Fruit fly (Drosophila melanogaster) whole organism, embryonic: ENCODE measurements around the gene p-cup.

Experiments used
- Abd-B ChIP-seq: fragments of 200-800 bp; sonication (Bioruptor generic); optimal IDR thresholded peaks from 2 replicates; lab custom pipeline; 2018; ENCODE audit warnings: missing biosample characterization, mild to moderate bottlenecking, missing genetic modification characterization, moderate library complexity
- Bteb2 ChIP-seq: fragments of 200-800 bp; sonication (Bioruptor generic); optimal IDR thresholded peaks from 2 replicates; lab custom pipeline; 2016; ENCODE audit warnings: missing biosample characterization, missing genetic modification characterization
- CG10209 ChIP-seq: fragments of 200-800 bp; sonication (Bioruptor generic); optimal IDR thresholded peaks from 3 replicates; lab custom pipeline; 2017; ENCODE audit warnings: missing biosample characterization, mild to moderate bottlenecking, missing genetic modification characterization, missing genetic modification reagents
- CG10565 ChIP-seq: fragments of 200-800 bp; sonication (Bioruptor generic); optimal IDR thresholded peaks from 3 replicates; lab custom pipeline; 2016; ENCODE audit warnings: missing biosample characterization, mild to moderate bottlenecking, missing genetic modification characterization
- CG10959 ChIP-seq: fragments of 200-800 bp; sonication (Bioruptor generic); IDR thresholded peaks from 2 replicates; pipeline ENCODE4 v1.3.6; 2022; ENCODE audit warnings: missing biosample characterization, missing genetic modification characterization
- CG11695 ChIP-seq: fragments of 200-800 bp; sonication (Bioruptor generic); IDR thresholded peaks from 3 replicates; pipeline ENCODE4 v1.3.6; 2022; ENCODE audit warnings: missing biosample characterization, missing genetic modification characterization
- CG12236 ChIP-seq: fragments of 200-800 bp; sonication (Bioruptor generic); optimal IDR thresholded peaks from 2 replicates; lab custom pipeline; 2016; ENCODE audit warnings: missing biosample characterization, missing genetic modification characterization
- CG1603 ChIP-seq: fragments of 200-800 bp; sonication (Bioruptor generic); optimal IDR thresholded peaks from 2 replicates; lab custom pipeline; 2019; ENCODE audit warnings: missing biosample characterization, mild to moderate bottlenecking, missing genetic modification characterization, moderate library complexity
- CG1647 ChIP-seq: fragments of 200-800 bp; sonication (Bioruptor generic); optimal IDR thresholded peaks from 3 replicates; lab custom pipeline; 2016; ENCODE audit warnings: missing biosample characterization, missing genetic modification characterization
- CG16815 ChIP-seq: fragments of 200-800 bp; sonication (Bioruptor generic); optimal IDR thresholded peaks from 3 replicates; lab custom pipeline; 2017; ENCODE audit warnings: missing biosample characterization, mild to moderate bottlenecking, missing genetic modification characterization
- CG17359 ChIP-seq: fragments of 200-800 bp; sonication (Bioruptor generic); optimal IDR thresholded peaks from 3 replicates; lab custom pipeline; 2018; ENCODE audit warnings: missing biosample characterization, mild to moderate bottlenecking, missing genetic modification characterization, moderate library complexity
- CG2712 ChIP-seq: fragments of 200-800 bp; optimal IDR thresholded peaks from 3 replicates; lab custom pipeline; 2019; ENCODE audit warnings: missing biosample characterization, mild to moderate bottlenecking, missing genetic modification characterization, moderate library complexity
- CG31441 ChIP-seq: fragments of 200-800 bp; sonication (Bioruptor generic); IDR thresholded peaks from 2 replicates; pipeline ENCODE4 v1.3.6; 2022; ENCODE audit warnings: missing biosample characterization, missing genetic modification characterization
- CG32532 ChIP-seq: fragments of 200-800 bp; sonication (Bioruptor generic); IDR thresholded peaks from 2 replicates; pipeline ENCODE4 v1.3.6; 2022; ENCODE audit warnings: missing biosample characterization, missing genetic modification characterization
- CG34224 ChIP-seq: fragments of 200-800 bp; sonication (Bioruptor generic); IDR thresholded peaks from 3 replicates; pipeline ENCODE4 v1.3.6; 2022; ENCODE audit warnings: missing biosample characterization, missing genetic modification characterization; ENCODE audit not compliant: partially characterized antibody
- CG34422 ChIP-seq: fragments of 200-800 bp; sonication (Bioruptor generic); IDR thresholded peaks from 3 replicates; pipeline ENCODE4 v1.3.6; 2022; ENCODE audit warnings: missing biosample characterization, missing genetic modification characterization
- CG6254 ChIP-seq: fragments of 200-800 bp; sonication (Bioruptor generic); optimal IDR thresholded peaks from 3 replicates; lab custom pipeline; 2017; ENCODE audit warnings: mild to moderate bottlenecking, missing biosample characterization, missing genetic modification reagents, missing genetic modification characterization
- CG6791 ChIP-seq: fragments of 200-800 bp; sonication (Bioruptor generic); IDR thresholded peaks from 3 replicates; pipeline ENCODE4 v1.3.6; 2022; ENCODE audit warnings: missing biosample characterization, missing genetic modification characterization; ENCODE audit not compliant: partially characterized antibody
- CG6854 ChIP-seq: fragments of 200-800 bp; sonication (Bioruptor generic); optimal IDR thresholded peaks from 3 replicates; lab custom pipeline; 2017; ENCODE audit warnings: missing biosample characterization, mild to moderate bottlenecking, missing genetic modification characterization
- CG7372 ChIP-seq: fragments of 200-800 bp; sonication (Bioruptor generic); IDR thresholded peaks from 2 replicates; pipeline ENCODE4 v1.3.6; 2022; ENCODE audit warnings: missing biosample characterization, missing genetic modification characterization
- CG7839 ChIP-seq: fragments of 200-800 bp; sonication (Bioruptor generic); optimal IDR thresholded peaks from 3 replicates; lab custom pipeline; 2018; ENCODE audit warnings: missing biosample characterization, mild to moderate bottlenecking, missing genetic modification characterization, moderate library complexity
- CG8388 ChIP-seq: fragments of 200-800 bp; sonication (Bioruptor generic); optimal IDR thresholded peaks from 2 replicates; lab custom pipeline; 2019; ENCODE audit warnings: missing biosample characterization, mild to moderate bottlenecking, missing genetic modification characterization, moderate library complexity
- CG8944 ChIP-seq: fragments of 200-800 bp; sonication (Bioruptor generic); optimal IDR thresholded peaks from 3 replicates; lab custom pipeline; 2016; ENCODE audit warnings: missing biosample characterization, missing genetic modification characterization
- Chrac-16 ChIP-seq: fragments of 200-800 bp; sonication (Bioruptor generic); optimal IDR thresholded peaks from 3 replicates; lab custom pipeline; 2016; ENCODE audit warnings: missing biosample characterization, missing genetic modification characterization
- CkIIα-i1 ChIP-seq: fragments of 200-800 bp; sonication (Bioruptor generic); IDR thresholded peaks from 2 replicates; pipeline ENCODE4 v1.3.6; 2022; ENCODE audit warnings: missing biosample characterization, missing genetic modification characterization
- CoRest ChIP-seq: fragments of 200-800 bp; sonication (Bioruptor generic); optimal IDR thresholded peaks from 3 replicates; lab custom pipeline; 2018; ENCODE audit warnings: missing biosample characterization, mild to moderate bottlenecking, missing genetic modification characterization, moderate library complexity
- Dbx ChIP-seq: fragments of 200-800 bp; sonication (Bioruptor generic); IDR thresholded peaks from 3 replicates; pipeline ENCODE4 v1.3.6; 2022; ENCODE audit warnings: missing biosample characterization, missing genetic modification characterization
- Dll ChIP-seq: fragments of 200-800 bp; sonication (Bioruptor generic); IDR thresholded peaks from 4 replicates; pipeline ENCODE4 v1.3.6; 2022; ENCODE audit warnings: missing biosample characterization, missing genetic modification characterization; ENCODE audit not compliant: partially characterized antibody
- Dp ChIP-seq: fragments of 200-800 bp; sonication (Bioruptor generic); optimal IDR thresholded peaks from 2 replicates; lab custom pipeline; 2018; ENCODE audit warnings: missing biosample characterization, mild to moderate bottlenecking, missing genetic modification characterization, moderate library complexity
- HLH3B ChIP-seq: fragments of 200-800 bp; sonication (Bioruptor generic); IDR thresholded peaks from 2 replicates; pipeline ENCODE4 v1.3.6; 2022; ENCODE audit warnings: missing biosample characterization, missing genetic modification characterization
- HmgZ ChIP-seq: fragments of 200-800 bp; sonication (Bioruptor generic); optimal IDR thresholded peaks from 2 replicates; lab custom pipeline; 2018; ENCODE audit warnings: missing biosample characterization, mild to moderate bottlenecking, missing genetic modification characterization
- Med ChIP-seq: fragments of 200-800 bp; sonication (Bioruptor generic); peaks from one replicate; lab custom pipeline; 2016; ENCODE audit warnings: missing biosample characterization, missing genetic modification characterization, mild to moderate bottlenecking, inconsistent platforms, moderate library complexity
- Sox100B ChIP-seq: fragments of 200-800 bp; sonication (Bioruptor generic); optimal IDR thresholded peaks from 3 replicates; lab custom pipeline; 2018; ENCODE audit warnings: missing biosample characterization, mild to moderate bottlenecking, missing genetic modification characterization
- Sry-δ ChIP-seq: fragments of 200-800 bp; sonication (Bioruptor generic); optimal IDR thresholded peaks from 2 replicates; lab custom pipeline; 2016; ENCODE audit warnings: missing biosample characterization, missing genetic modification characterization
- Ssrp ChIP-seq: fragments of 200-800 bp; sonication (Bioruptor generic); optimal IDR thresholded peaks from 2 replicates; lab custom pipeline; 2018; ENCODE audit warnings: missing biosample characterization, mild to moderate bottlenecking, missing genetic modification characterization, moderate library complexity
- cas ChIP-seq: fragments of 200-800 bp; sonication (Bioruptor generic); IDR thresholded peaks from 2 replicates; pipeline ENCODE4 v1.3.6; 2022; ENCODE audit warnings: missing biosample characterization, missing genetic modification characterization
- cato ChIP-seq: fragments of 200-800 bp; sonication (Bioruptor generic); optimal IDR thresholded peaks from 2 replicates; lab custom pipeline; 2016; ENCODE audit warnings: missing biosample characterization, missing genetic modification characterization, borderline replicate concordance
- ci ChIP-seq: fragments of 200-800 bp; sonication (Bioruptor generic); IDR thresholded peaks from 3 replicates; pipeline ENCODE4 v1.3.6; 2022; ENCODE audit warnings: missing biosample characterization, missing genetic modification characterization
- croc ChIP-seq: fragments of 200-800 bp; sonication (Bioruptor generic); conservative IDR thresholded peaks from 3 replicates; pipeline ENCODE4 v1.3.6; 2022; ENCODE audit warnings: missing biosample characterization, missing genetic modification characterization
- crol ChIP-seq: fragments of 200-800 bp; sonication (Bioruptor generic); IDR thresholded peaks from 2 replicates; pipeline ENCODE4 v1.3.6; 2022; ENCODE audit warnings: missing biosample characterization, missing genetic modification characterization
- cwo ChIP-seq: fragments of 200-800 bp; sonication (Bioruptor generic); optimal IDR thresholded peaks from 3 replicates; lab custom pipeline; 2017; ENCODE audit warnings: missing biosample characterization, missing genetic modification characterization, mild to moderate bottlenecking, moderate library complexity, missing genetic modification reagents
- esg ChIP-seq: fragments of 200-800 bp; sonication (Bioruptor generic); conservative IDR thresholded peaks from 2 replicates; pipeline ENCODE4 v1.3.6; 2022; ENCODE audit warnings: missing biosample characterization, missing genetic modification characterization
- grau ChIP-seq: fragments of 200-800 bp; optimal IDR thresholded peaks from 3 replicates; lab custom pipeline; 2019; ENCODE audit warnings: missing biosample characterization, mild to moderate bottlenecking, missing genetic modification characterization, moderate library complexity
- grn ChIP-seq: fragments of 200-800 bp; sonication (Bioruptor generic); optimal IDR thresholded peaks from 3 replicates; lab custom pipeline; 2017; ENCODE audit warnings: missing biosample characterization, missing genetic modification characterization
- peb ChIP-seq: fragments of 200-800 bp; sonication (Bioruptor generic); IDR thresholded peaks from 2 replicates; pipeline ENCODE4 v1.3.6; 2022; ENCODE audit warnings: missing biosample characterization, missing genetic modification characterization
- pfk ChIP-seq: fragments of 200-800 bp; sonication (Bioruptor generic); optimal IDR thresholded peaks from 2 replicates; lab custom pipeline; 2018; ENCODE audit warnings: missing biosample characterization, mild to moderate bottlenecking, missing genetic modification characterization, moderate library complexity
- ranshi ChIP-seq: fragments of 200-800 bp; sonication (Bioruptor generic); IDR thresholded peaks from 2 replicates; pipeline ENCODE4 v1.3.6; 2022; ENCODE audit warnings: missing biosample characterization, missing genetic modification characterization
- schlank ChIP-seq: fragments of 200-800 bp; sonication (Bioruptor generic); optimal IDR thresholded peaks from 2 replicates; lab custom pipeline; 2018; ENCODE audit warnings: missing biosample characterization, mild to moderate bottlenecking, missing genetic modification characterization
- tna ChIP-seq: fragments of 200-800 bp; sonication (Bioruptor generic); IDR thresholded peaks from 2 replicates; pipeline ENCODE4 v1.3.6; 2022; ENCODE audit warnings: missing biosample characterization, missing genetic modification characterization; ENCODE audit not compliant: partially characterized antibody
- trh ChIP-seq: fragments of 200-800 bp; sonication (Bioruptor generic); optimal IDR thresholded peaks from 2 replicates; lab custom pipeline; 2016; ENCODE audit warnings: missing biosample characterization, missing genetic modification characterization

p-cup gene

DNA sequence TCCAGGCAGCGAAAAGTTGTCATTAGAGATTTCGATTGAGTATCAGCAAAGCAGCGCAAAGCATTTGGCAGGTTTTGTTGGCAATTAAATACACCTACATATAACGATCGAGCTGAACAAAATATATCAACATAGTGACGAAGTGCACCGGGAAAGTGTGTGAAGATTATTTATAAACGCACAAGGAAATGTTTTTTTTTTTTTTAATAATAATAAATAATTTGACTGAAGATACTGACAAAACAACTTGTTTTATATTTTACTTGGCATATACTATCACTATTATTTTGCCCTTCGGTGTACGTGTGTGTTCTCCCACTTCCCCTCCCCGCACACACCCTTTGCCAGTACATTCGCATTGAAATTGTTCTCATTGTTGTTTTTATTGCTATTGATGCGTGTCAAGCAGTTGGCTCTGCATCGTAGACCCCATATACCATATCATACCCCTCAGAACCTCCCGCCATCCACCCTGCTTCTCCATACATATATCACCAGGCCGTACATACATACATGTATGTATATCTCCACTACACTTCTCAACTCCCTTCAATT, 46.7 kb upstream of the p-cup start (continued):
- TF ChIP-seq Chrac-16 (GFP tag; lab: Kevin White, UChicago) (no peak), CG34224 (no peak), CG16815 (GFP tag; lab: Kevin White, UChicago) (no peak), grau (tag; lab: Kevin White, UChicago) (no peak), CG6254 (GFP tag; lab: Kevin White, UChicago) (no peak), CG1647 (no peak), croc (GFP tag; lab: Robert Waterston, UW) (no peak), Dbx (GFP tag; lab: Robert Waterston, UW) (no peak), CG8388 (GFP tag; lab: Kevin White, UChicago) (peak; percentile 5), CG6791 (peak; percentile 59; the same call in 1 of the 3 replicates), CG2712 (tag; lab: Kevin White, UChicago) (peak; percentile 39), CG7372 (GFP tag; lab: Robert Waterston, UW) (no peak), CG6854 (GFP tag; lab: Kevin White, UChicago) (no peak), trh (GFP tag; lab: Kevin White, UChicago) (no peak), crol (peak; percentile 93), cwo (no peak), Dll (GFP tag; lab: Robert Waterston, UW) (no peak), Med (peak; percentile 58), grn (GFP tag; lab: Kevin White, UChicago) (no peak), Abd-B (GFP tag; lab: Kevin White, UChicago) (no peak), tna (no peak), HLH3B (GFP tag; lab: Robert Waterston, UW) (no peak), Sry-δ (GFP tag; lab: Kevin White, UChicago) (no peak), CG7839 (tag; lab: Kevin White, UChicago) (peak; percentile 43), CG32532 (peak; percentile 23; the same call in 1 of the 2 replicates), schlank (no peak), pfk (GFP tag; lab: Kevin White, UChicago) (no peak), CG12236 (GFP tag; lab: Kevin White, UChicago) (no peak), peb (GFP tag; lab: Robert Waterston, UW) (no peak), ci (peak; percentile 19; the same call in 1 of the 3 replicates), CkIIα-i1 (no peak), CG10959 (0 out of 2 replicates have a peak, but pooled peaks have one; percentile 38), HmgZ (no peak), CG31441 (GFP tag; lab: Robert Waterston, UW) (no peak; the same call in 1 of the 2 replicates), CG17359 (peak; percentile 30), CG10209 (no peak), CG34422 (no peak), CG8944 (no peak), Sox100B (GFP tag; lab: Kevin White, UChicago) (peak; percentile 15), cato (GFP tag; lab: Kevin White, UChicago) (no peak), CoRest (tag; lab: Kevin White, UChicago) (no peak), Ssrp (tag; lab: Kevin White, UChicago) (peak; percentile 9), cas (GFP tag; lab: Robert Waterston, UW) (no peak), Bteb2 (GFP tag; lab: Kevin White, UChicago) (no peak), CG10565 (GFP tag; lab: Kevin White, UChicago) (no peak), CG11695 (peak; percentile 32; the same call in 1 of the 3 replicates), CG1603 (tag; lab: Kevin White, UChicago) (no peak), esg (GFP tag; lab: Robert Waterston, UW) (peak; percentile 43; the same call in 1 of the 2 replicates), Dp (no peak), ranshi (GFP tag; lab: Robert Waterston, UW) (no peak)
